Worm (Caenorhabditis elegans): ENCODE measurements around the gene col-41.

- TF ChIP-seq alr-1 (tag; optimal IDR thresholded peaks at IDR 0.05) (no peak), ama-1 (optimal IDR thresholded peaks at IDR 0.05) (no peak), elt-3 (tag; optimal IDR thresholded peaks at IDR 0.05) (no peak), ztf-4 (tag; optimal IDR thresholded peaks at IDR 0.05) (no peak), fos-1 (tag; optimal IDR thresholded peaks at IDR 0.05) (no peak), nhr-11 (tag; optimal IDR thresholded peaks at IDR 0.05) (no peak), sem-4 (tag; optimal IDR thresholded peaks at IDR 0.05) (no peak), snpc-4 (tag; optimal IDR thresholded peaks at IDR 0.05) (no peak), ceh-82 (tag; optimal IDR thresholded peaks at IDR 0.05) (no peak), mdl-1 (tag; optimal IDR thresholded peaks at IDR 0.05) (no peak), egl-27 (tag; optimal IDR thresholded peaks at IDR 0.05) (no peak), ZK546.5 (tag; optimal IDR thresholded peaks at IDR 0.05) (no peak), nhr-10 (tag; optimal IDR thresholded peaks at IDR 0.05) (no peak)
These were observed 49.5 kb downstream of the col-41 start for ce11 chrX:15126736-15127135.

All from whole organism, L2 larva.